Fruit fly (Drosophila melanogaster) S2 (cell line): ENCODE results near the gene alpha-PheRS.

Source experiments
- CG8478 ChIP-seq: fragments of >200 bp; optimal IDR thresholded peaks from 2 replicates; lab custom pipeline; 2018
- CTCF ChIP-seq, 2 experiments: fragments of >200 bp; optimal IDR thresholded peaks; 2 replicates each; lab custom pipeline; 2018

DNA sequence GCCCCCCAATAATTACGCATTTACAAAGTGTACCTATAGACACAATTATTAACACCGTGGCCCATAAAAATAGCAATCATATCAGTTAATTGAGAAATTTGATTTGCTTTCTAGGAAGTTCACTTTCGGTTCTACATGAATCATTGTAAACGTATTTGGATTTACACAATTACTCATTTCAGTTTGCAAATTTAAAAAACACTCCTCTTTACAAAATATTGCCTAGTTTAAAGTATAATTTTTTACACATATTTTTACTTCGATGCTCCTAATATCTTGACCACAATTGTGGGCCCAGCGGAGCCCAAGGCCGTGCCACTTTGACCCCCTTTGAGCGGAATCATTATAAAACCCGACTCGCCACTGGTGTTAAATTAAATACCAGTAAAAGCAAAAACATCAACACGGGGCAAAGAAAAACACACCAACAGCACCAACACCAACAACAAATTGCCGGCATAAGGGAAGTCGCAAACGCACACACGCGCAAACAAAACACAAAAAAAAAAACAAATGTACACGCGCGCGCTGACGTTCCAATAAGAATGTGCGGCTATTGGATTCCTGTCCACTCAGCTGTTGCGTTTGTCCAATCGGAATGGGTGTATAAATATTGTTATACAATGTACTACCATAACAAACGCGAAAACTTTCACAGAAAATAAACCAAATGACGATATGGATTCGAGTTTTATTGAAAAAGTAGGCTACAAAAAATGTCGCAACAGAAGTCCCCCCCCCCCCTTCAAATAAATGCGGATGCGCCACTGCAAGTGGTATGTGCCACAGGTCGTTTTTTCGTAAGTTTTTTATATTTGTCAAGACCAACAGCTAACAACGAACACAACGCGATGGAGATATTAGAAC, 30.7 kb downstream of the alpha-PheRS start:
- TF ChIP-seq CG8478 (lab: Kevin White, UChicago) (no peak), CTCF (optimal IDR thresholded peaks at IDR 0.05; lab: Kevin White, UChicago) (no peak)
